Worm (Caenorhabditis elegans): ENCODE measurements around the gene epi-1.
A peak's percentile ranks its signal among the peaks of the same experiment; 100 is the strongest.
"Not testable (repeated sequence)": the region's sequence is repeated elsewhere in the genome, so short reads cannot be mapped to it uniquely, and the experiment has no call there.

The epi-1 gene

ce11 chrIV:10636649-10637048 is 30.0 kb upstream of the epi-1 start, which contains the start of gene F56C4.1:
Gene F56C4.1 (plus strand): TSS chrIV:10636949.
- no peak for TF ChIP-seq egl-5 (tag; optimal IDR thresholded peaks at IDR 0.05)
- TF ChIP-seq ama-1 (optimal IDR thresholded peaks at IDR 0.05), result no peak
- TF ChIP-seq pha-4 (tag; optimal IDR thresholded peaks at IDR 0.05), result no peak
- no peak for TF ChIP-seq elt-3 (tag; optimal IDR thresholded peaks at IDR 0.05)
- no peak for TF ChIP-seq jun-1 (tag; optimal IDR thresholded peaks at IDR 0.05)
- TF ChIP-seq nhr-76 (tag; optimal IDR thresholded peaks at IDR 0.05), result no peak
- no peak for TF ChIP-seq unc-39 (tag; optimal IDR thresholded peaks at IDR 0.05)

- TF ChIP-seq pha-4 (tag; optimal IDR thresholded peaks at IDR 0.05), result no peak
These were observed 27.6 kb upstream of the epi-1 start, which contains the start of gene F56C4.2 for ce11 chrIV:10638977-10639376. Gene F56C4.2 (plus strand): TSS chrIV:10639277.

ce11 chrIV:10654047-10654446 is 12.6 kb upstream of the epi-1 start, which contains the start of gene glb-19:
Gene glb-19 (minus strand): TSS chrIV:10654147.
- not testable (repeated sequence) for TF ChIP-seq elt-2, ztf-11, mdl-1 (tag; optimal IDR thresholded peaks at IDR 0.05)

- TF ChIP-seq elt-2 (tag; optimal IDR thresholded peaks at IDR 0.05) (peak; percentile 78), pqm-1 (tag; optimal IDR thresholded peaks at IDR 0.05) (peak; percentile 32), elt-1 (tag; optimal IDR thresholded peaks at IDR 0.05) (no peak)
These were observed 9.8 kb upstream of the epi-1 start, which contains the start of gene K08C7.1 for ce11 chrIV:10656770-10657323. Gene K08C7.1 (plus strand): TSS chrIV:10656812.

- TF ChIP-seq nhr-12 (tag; optimal IDR thresholded peaks at IDR 0.05) (no peak), pqm-1 (tag; optimal IDR thresholded peaks at IDR 0.05) (peak; percentile 51), nhr-11 (tag; optimal IDR thresholded peaks at IDR 0.05) (no peak), nhr-77 (tag; optimal IDR thresholded peaks at IDR 0.05) (no peak)
These were observed 5.6 kb upstream of the epi-1 start for ce11 chrIV:10661072-10661471.

ce11 chrIV:10661760-10662159 is 4.9 kb upstream of the epi-1 start, which contains the start of gene fmo-1:
Gene fmo-1 (plus strand): TSS chrIV:10661857.
- TF ChIP-seq zag-1 (tag; optimal IDR thresholded peaks at IDR 0.05) (no peak), pqm-1 (tag; optimal IDR thresholded peaks at IDR 0.05) (peak; percentile 66), ztf-4 (tag; optimal IDR thresholded peaks at IDR 0.05) (no peak), elt-2 (tag; optimal IDR thresholded peaks at IDR 0.05) (peak; percentile 57)

- TF ChIP-seq nhr-12 (tag; optimal IDR thresholded peaks at IDR 0.05), result no peak
- no peak for TF ChIP-seq fos-1 (tag; optimal IDR thresholded peaks at IDR 0.05)
- no peak for TF ChIP-seq ceh-16 (tag; optimal IDR thresholded peaks at IDR 0.05)
- TF ChIP-seq zag-1 (tag; optimal IDR thresholded peaks at IDR 0.05), result no peak
- no peak for TF ChIP-seq egl-5 (tag; optimal IDR thresholded peaks at IDR 0.05)
- TF ChIP-seq unc-39 (tag; optimal IDR thresholded peaks at IDR 0.05), result no peak
- no peak for TF ChIP-seq eor-1 (tag; optimal IDR thresholded peaks at IDR 0.05)
- no peak for TF ChIP-seq skn-1 (tag; optimal IDR thresholded peaks at IDR 0.05)
- no peak for TF ChIP-seq nhr-43 (tag; optimal IDR thresholded peaks at IDR 0.05; ENCODE audit: poor library complexity, severe bottlenecking)
- no peak for TF ChIP-seq nfya-1 (tag; optimal IDR thresholded peaks at IDR 0.05; ENCODE audit: insufficient read depth)
- TF ChIP-seq nhr-67 (tag; optimal IDR thresholded peaks at IDR 0.05), result no peak
- no peak for TF ChIP-seq unc-62 (GFP tag; optimal IDR thresholded peaks at IDR 0.05)
These were observed 2.5 kb upstream of the epi-1 start, which contains the start of gene K08C7.7 for ce11 chrIV:10664134-10664533. Gene K08C7.7 (plus strand): TSS chrIV:10664434.

- no peak for TF ChIP-seq elt-1 (tag; optimal IDR thresholded peaks at IDR 0.05)
- TF ChIP-seq nhr-43 (tag; optimal IDR thresholded peaks at IDR 0.05; ENCODE audit: poor library complexity, severe bottlenecking), result no peak
- TF ChIP-seq fkh-10 (GFP tag; optimal IDR thresholded peaks at IDR 0.05), result no peak
These were observed 1.9 kb downstream of the epi-1 start for ce11 chrIV:10668561-10668960.
